Worm (Caenorhabditis elegans) whole organism, late embryonic: Measurements from ENCODE around the gene tag-267.

Experiments
- ceh-24 ChIP-seq: sonication (generic microtip); optimal IDR thresholded peaks from 2 replicates; lab custom pipeline; 2016; ENCODE audit warnings: mild to moderate bottlenecking, missing genetic modification characterization, missing compliant biosample characterization
- fkh-10 ChIP-seq: fragments of 150-350 bp; optimal IDR thresholded peaks from 2 replicates; lab custom pipeline; 2014; ENCODE audit warnings: missing biosample characterization, missing genetic modification reagents, missing genetic modification characterization
- nfya-1 ChIP-seq: sonication (generic microtip); optimal IDR thresholded peaks from 2 replicates; lab custom pipeline; 2017; ENCODE audit warnings: missing genetic modification characterization, mild to moderate bottlenecking, missing compliant biosample characterization, antibody characterized with exemption, moderate library complexity
- nhr-232 ChIP-seq: sonication (generic microtip); optimal IDR thresholded peaks from 2 replicates; lab custom pipeline; 2016; ENCODE audit warnings: missing genetic modification characterization, missing compliant biosample characterization
- syd-9 ChIP-seq: sonication (generic microtip); optimal IDR thresholded peaks from 2 replicates; lab custom pipeline; 2016; ENCODE audit warnings: mild to moderate bottlenecking, missing genetic modification characterization, moderate library complexity, missing compliant biosample characterization
- unc-42 ChIP-seq: sonication (generic microtip); optimal IDR thresholded peaks from 2 replicates; lab custom pipeline; 2016; ENCODE audit warnings: missing genotype, missing genetic modification characterization, missing compliant biosample characterization

DNA sequence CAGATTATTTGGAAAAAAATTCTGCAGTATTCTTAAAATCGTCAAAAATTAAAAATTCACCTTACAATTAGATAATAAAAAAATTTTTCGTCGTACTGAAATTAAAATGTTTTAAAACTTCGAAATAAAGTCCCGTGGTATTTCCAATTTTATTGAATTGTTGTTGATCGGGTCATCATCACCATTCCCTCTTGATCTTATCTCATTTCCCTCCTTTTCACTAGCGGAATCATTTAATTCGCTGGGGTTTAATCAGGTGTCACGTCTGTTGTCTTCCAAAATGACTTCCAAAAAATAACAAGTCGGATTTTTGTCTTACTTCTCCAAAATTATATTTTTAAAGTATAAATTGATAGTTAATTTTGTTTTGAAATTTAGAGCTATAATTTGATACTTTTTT is 16.1 kb downstream of the tag-267 start:
- TF ChIP-seq nhr-232 (tag; lab: Kevin White, UChicago), result no peak
- TF ChIP-seq nfya-1 (tag; lab: Kevin White, UChicago), result no peak
- no peak for TF ChIP-seq syd-9 (tag; lab: Kevin White, UChicago)
- no peak for TF ChIP-seq ceh-24 (tag; lab: Kevin White, UChicago)
- TF ChIP-seq fkh-10, result no peak
- no peak for TF ChIP-seq unc-42 (tag; lab: Kevin White, UChicago)
